Worm (Caenorhabditis elegans) whole organism, late embryonic: ENCODE data around the gene Y54G2A.45.

Experiments
- C08G9.2 ChIP-seq: sonication (generic microtip); optimal IDR thresholded peaks from 2 replicates; lab custom pipeline; 2016; ENCODE audit warnings: mild to moderate bottlenecking, missing genetic modification characterization, moderate library complexity, missing compliant biosample characterization
- C38D4.7 ChIP-seq: fragments of 200-800 bp; sonication (Bioruptor generic); optimal IDR thresholded peaks from 2 replicates; lab custom pipeline; 2018; ENCODE audit warnings: mild to moderate bottlenecking, missing genetic modification characterization, moderate library complexity, missing compliant biosample characterization
- F13H6.1 ChIP-seq: sonication (generic microtip); optimal IDR thresholded peaks from 2 replicates; lab custom pipeline; 2016; ENCODE audit warnings: missing genetic modification characterization, missing compliant biosample characterization
- K02D7.2 ChIP-seq: sonication (generic microtip); optimal IDR thresholded peaks from 2 replicates; lab custom pipeline; 2017; ENCODE audit warnings: mild to moderate bottlenecking, missing genetic modification characterization, missing compliant biosample characterization
- K09A11.1 ChIP-seq: sonication (generic microtip); optimal IDR thresholded peaks from 2 replicates; lab custom pipeline; 2017; ENCODE audit warnings: antibody characterized with exemption, mild to moderate bottlenecking, missing genetic modification characterization, missing compliant biosample characterization; ENCODE audit not compliant: insufficient read depth
- T23F11.4 ChIP-seq: fragments of 200-800 bp; sonication (Bioruptor generic); optimal IDR thresholded peaks from 2 replicates; lab custom pipeline; 2018; ENCODE audit warnings: mild to moderate bottlenecking, missing genetic modification characterization, missing compliant biosample characterization
- Y22D7AL.16 ChIP-seq: sonication (generic microtip); optimal IDR thresholded peaks from 2 replicates; lab custom pipeline; 2016; ENCODE audit warnings: missing genetic modification characterization, missing compliant biosample characterization
- ama-1 ChIP-seq: fragments of 150-350 bp; optimal IDR thresholded peaks from 2 replicates; lab custom pipeline; 2014
- ceh-18 ChIP-seq: sonication (generic microtip); optimal IDR thresholded peaks from 2 replicates; lab custom pipeline; 2016; ENCODE audit warnings: missing genetic modification characterization, missing compliant biosample characterization
- ceh-22 ChIP-seq: sonication (generic microtip); optimal IDR thresholded peaks from 2 replicates; lab custom pipeline; 2017; ENCODE audit warnings: missing biosample characterization, missing genetic modification characterization
- ceh-31 ChIP-seq: sonication (generic microtip); optimal IDR thresholded peaks from 2 replicates; lab custom pipeline; 2016; ENCODE audit warnings: missing genetic modification characterization, missing compliant biosample characterization
- ceh-34 ChIP-seq: sonication (generic microtip); optimal IDR thresholded peaks from 2 replicates; lab custom pipeline; 2016; ENCODE audit warnings: mild to moderate bottlenecking, missing genetic modification characterization, missing compliant biosample characterization
- ceh-45 ChIP-seq: fragments of 200-800 bp; sonication (Bioruptor generic); IDR thresholded peaks from 2 replicates; pipeline ENCODE4 v1.3.6; 2022; ENCODE audit warnings: missing genetic modification reagents, missing genetic modification characterization, missing compliant biosample characterization
- ceh-48 ChIP-seq: sonication (generic microtip); optimal IDR thresholded peaks from 2 replicates; lab custom pipeline; 2016; ENCODE audit warnings: missing genetic modification characterization, inconsistent platforms, missing compliant biosample characterization
- che-1 ChIP-seq: sonication (generic microtip); optimal IDR thresholded peaks from 2 replicates; lab custom pipeline; 2016; ENCODE audit warnings: mild to moderate bottlenecking, missing genetic modification characterization, missing compliant biosample characterization
- elt-2 ChIP-seq: sonication (generic microtip); optimal IDR thresholded peaks from 2 replicates; lab custom pipeline; 2016; ENCODE audit warnings: missing genetic modification reagents, missing genetic modification characterization, missing compliant biosample characterization
- ets-4 ChIP-seq: sonication (generic microtip); optimal IDR thresholded peaks from 2 replicates; lab custom pipeline; 2016; ENCODE audit warnings: missing genetic modification characterization, missing compliant biosample characterization
- eyg-1 ChIP-seq: sonication (generic microtip); optimal IDR thresholded peaks from 2 replicates; lab custom pipeline; 2016; ENCODE audit warnings: missing genotype, missing genetic modification characterization, missing compliant biosample characterization
- fkh-10 ChIP-seq: fragments of 150-350 bp; optimal IDR thresholded peaks from 2 replicates; lab custom pipeline; 2014; ENCODE audit warnings: missing biosample characterization, missing genetic modification reagents, missing genetic modification characterization
- hlh-15 ChIP-seq: sonication (generic microtip); optimal IDR thresholded peaks from 2 replicates; lab custom pipeline; 2016; ENCODE audit warnings: missing genetic modification characterization, missing compliant biosample characterization
- hlh-30 ChIP-seq: sonication (generic microtip); optimal IDR thresholded peaks from 2 replicates; lab custom pipeline; 2017; ENCODE audit warnings: antibody characterized with exemption, missing genetic modification characterization, missing compliant biosample characterization; ENCODE audit not compliant: insufficient read depth
- lim-6 ChIP-seq: sonication (generic microtip); optimal IDR thresholded peaks from 2 replicates; lab custom pipeline; 2016; ENCODE audit warnings: missing genetic modification characterization, missing compliant biosample characterization
- mec-3 ChIP-seq: sonication (generic microtip); optimal IDR thresholded peaks from 2 replicates; lab custom pipeline; 2016; ENCODE audit warnings: borderline replicate concordance, missing genetic modification characterization, missing compliant biosample characterization
- nfya-1 ChIP-seq: sonication (generic microtip); optimal IDR thresholded peaks from 2 replicates; lab custom pipeline; 2017; ENCODE audit warnings: missing genetic modification characterization, mild to moderate bottlenecking, missing compliant biosample characterization, antibody characterized with exemption, moderate library complexity
- nhr-11 ChIP-seq: fragments of 150-350 bp; optimal IDR thresholded peaks from 2 replicates; lab custom pipeline; 2014; ENCODE audit warnings: missing biosample characterization, missing genetic modification characterization
- nhr-232 ChIP-seq: sonication (generic microtip); optimal IDR thresholded peaks from 2 replicates; lab custom pipeline; 2016; ENCODE audit warnings: missing genetic modification characterization, missing compliant biosample characterization
- odd-2 ChIP-seq: sonication (generic microtip); optimal IDR thresholded peaks from 2 replicates; lab custom pipeline; 2017; ENCODE audit warnings: antibody characterized with exemption, mild to moderate bottlenecking, missing genetic modification characterization, missing compliant biosample characterization
- pat-9 ChIP-seq: fragments of 200-800 bp; sonication (Bioruptor generic); optimal IDR thresholded peaks from 2 replicates; lab custom pipeline; 2018; ENCODE audit warnings: mild to moderate bottlenecking, missing genetic modification characterization, moderate library complexity, missing compliant biosample characterization
- pha-2 ChIP-seq: sonication (generic microtip); optimal IDR thresholded peaks from 2 replicates; lab custom pipeline; 2017; ENCODE audit warnings: mild to moderate bottlenecking, missing genetic modification characterization, missing compliant biosample characterization
- pha-4 ChIP-seq: fragments of 150-350 bp; optimal IDR thresholded peaks from 2 replicates; lab custom pipeline; 2018; ENCODE audit warnings: missing biosample characterization, missing genetic modification reagents, missing genetic modification characterization
- ref-2 ChIP-seq: sonication (generic microtip); optimal IDR thresholded peaks from 2 replicates; lab custom pipeline; 2016; ENCODE audit warnings: missing genetic modification characterization, missing compliant biosample characterization
- sox-2 ChIP-seq: fragments of 200-800 bp; sonication (Bioruptor generic); IDR thresholded peaks from 2 replicates; pipeline ENCODE4 v1.3.6; 2022; ENCODE audit warnings: missing genetic modification reagents, missing genetic modification characterization, missing compliant biosample characterization
- tbx-7 ChIP-seq: sonication (generic microtip); optimal IDR thresholded peaks from 2 replicates; lab custom pipeline; 2016; ENCODE audit warnings: missing genotype, missing genetic modification characterization, missing compliant biosample characterization
- ttx-3 ChIP-seq: sonication (generic microtip); optimal IDR thresholded peaks from 2 replicates; lab custom pipeline; 2016; ENCODE audit warnings: missing genetic modification reagents, missing genetic modification characterization, missing compliant biosample characterization
- unc-55 ChIP-seq: sonication (generic microtip); optimal IDR thresholded peaks from 2 replicates; lab custom pipeline; 2017; ENCODE audit warnings: missing biosample characterization, missing genetic modification reagents, missing genetic modification characterization
- ztf-16 ChIP-seq: sonication (generic microtip); optimal IDR thresholded peaks from 2 replicates; lab custom pipeline; 2017; ENCODE audit warnings: missing genetic modification characterization, missing compliant biosample characterization

Gene Y54G2A.45

ce11 chrIV:2765048-2765708 is 40.5 kb upstream of the Y54G2A.45 start:
- no peak for TF ChIP-seq ceh-34 (tag; lab: Kevin White, UChicago)
- TF ChIP-seq hlh-15 (tag; lab: Kevin White, UChicago): no peak
- no peak for TF ChIP-seq ceh-22
- TF ChIP-seq Y22D7AL.16 (tag; lab: Kevin White, UChicago): no peak
- no peak for TF ChIP-seq hlh-30
- TF ChIP-seq eyg-1 (tag; lab: Kevin White, UChicago): no peak
- no peak for TF ChIP-seq sox-2
- TF ChIP-seq fkh-10: no peak
- no peak for TF ChIP-seq ref-2
- no peak for TF ChIP-seq nhr-11 (tag; lab: Kevin White, UChicago)

- TF ChIP-seq mec-3 (tag; lab: Kevin White, UChicago) (no peak), ceh-48 (tag; lab: Kevin White, UChicago) (no peak), ref-2 (no peak), ceh-31 (tag; lab: Kevin White, UChicago) (no peak), lim-6 (no peak), tbx-7 (no peak), nhr-11 (tag; lab: Kevin White, UChicago) (no peak), eyg-1 (tag; lab: Kevin White, UChicago) (no peak), ztf-16 (tag; lab: Kevin White, UChicago) (no peak), nfya-1 (tag; lab: Kevin White, UChicago) (no peak)
- TF ChIP-seq, all 69 proteins: peak for 0
Observed at ce11 chrIV:2770067-2770466, 35.6 kb upstream of the Y54G2A.45 start.

ce11 chrIV:2770835-2771234 is 34.8 kb upstream of the Y54G2A.45 start:
- TF ChIP-seq T23F11.4 (GFP tag; lab: Kevin White, UChicago): no peak
- TF ChIP-seq hlh-15 (tag; lab: Kevin White, UChicago): no peak
- no peak for TF ChIP-seq pha-2 (tag; lab: Kevin White, UChicago)
- TF ChIP-seq F13H6.1: no peak
- TF ChIP-seq pat-9 (tag; lab: Kevin White, UChicago): no peak
- TF ChIP-seq pha-4 (tag; lab: Kevin White, UChicago): no peak
- no peak for TF ChIP-seq unc-55 (GFP tag; lab: Kevin White, UChicago)
- no peak for TF ChIP-seq K02D7.2 (tag; lab: Kevin White, UChicago)
- no peak for TF ChIP-seq nhr-232
- TF ChIP-seq nhr-11 (tag; lab: Kevin White, UChicago): no peak
- TF ChIP-seq ttx-3 (tag; lab: Kevin White, UChicago): no peak
- no peak for TF ChIP-seq K09A11.1 (tag; lab: Kevin White, UChicago)
- TF ChIP-seq odd-2 (tag; lab: Kevin White, UChicago): no peak
- TF ChIP-seq nfya-1 (tag; lab: Kevin White, UChicago): no peak
- TF ChIP-seq che-1 (tag; lab: Kevin White, UChicago): no peak
- no peak for TF ChIP-seq tbx-7
- TF ChIP-seq C08G9.2: no peak
- TF ChIP-seq ceh-45 (GFP tag; lab: Robert Waterston, UW): no peak
- no peak for TF ChIP-seq ets-4 (tag; lab: Kevin White, UChicago)

ce11 chrIV:2771692-2772091 is 34.0 kb upstream of the Y54G2A.45 start, which contains the start of gene Y54G2A.11:
Gene Y54G2A.11, minus strand, starts transcription at chrIV:2771792.
- TF ChIP-seq ceh-18 (tag; lab: Kevin White, UChicago) (no peak), hlh-15 (tag; lab: Kevin White, UChicago) (no peak), F13H6.1 (no peak), pha-4 (tag; lab: Kevin White, UChicago) (no peak), C38D4.7 (GFP tag; lab: Kevin White, UChicago) (no peak), ztf-16 (tag; lab: Kevin White, UChicago) (no peak), elt-2 (tag; lab: Kevin White, UChicago) (no peak), ama-1 (lab: Kevin White, UChicago) (no peak)
